Worm (Caenorhabditis elegans): ENCODE results near the gene tag-340.

tag-340 gene

ce11 chrIII:4878281-4878680 is 22.0 kb upstream of the tag-340 start, which contains the start of the genes tost-1 and arx-6:
Gene tost-1, minus strand, starts transcription at chrIII:4878311.
Gene arx-6, plus strand, starts transcription at chrIII:4878658.
- no peak for TF ChIP-seq dao-5 (tag; optimal IDR thresholded peaks at IDR 0.05)
- no peak for TF ChIP-seq W03F9.2 (tag; optimal IDR thresholded peaks at IDR 0.05)
- TF ChIP-seq him-1 (tag; optimal IDR thresholded peaks at IDR 0.05) = no peak

ce11 chrIII:4879445-4879844 is 20.9 kb upstream of the tag-340 start, which contains the start of gene C35D10.1:
Gene C35D10.1, plus strand, starts transcription at chrIII:4879745.
- no peak for TF ChIP-seq him-1 (tag; optimal IDR thresholded peaks at IDR 0.05)
- no peak for TF ChIP-seq W03F9.2 (tag; optimal IDR thresholded peaks at IDR 0.05)
- no peak for TF ChIP-seq dao-5 (tag; optimal IDR thresholded peaks at IDR 0.05)

ce11 chrIII:4881955-4882354 is 18.4 kb upstream of the tag-340 start:
- no peak for TF ChIP-seq dao-5 (tag; optimal IDR thresholded peaks at IDR 0.05)
- TF ChIP-seq W03F9.2 (tag; optimal IDR thresholded peaks at IDR 0.05) = no peak
- no peak for TF ChIP-seq him-1 (tag; optimal IDR thresholded peaks at IDR 0.05)

- TF ChIP-seq dao-5 (tag; optimal IDR thresholded peaks at IDR 0.05) = no peak
These were observed 16.9 kb upstream of the tag-340 start, which contains the start of gene clec-5 for ce11 chrIII:4883429-4883828. Gene clec-5, minus strand, starts transcription at chrIII:4883606.

- no peak for TF ChIP-seq him-1 (tag; optimal IDR thresholded peaks at IDR 0.05)
- no peak for TF ChIP-seq W03F9.2 (tag; optimal IDR thresholded peaks at IDR 0.05)
- no peak for TF ChIP-seq dao-5 (tag; optimal IDR thresholded peaks at IDR 0.05)
These were observed 13.0 kb upstream of the tag-340 start, which contains the start of gene clec-6 for ce11 chrIII:4887291-4887690. Gene clec-6, minus strand, starts transcription at chrIII:4887444.

ce11 chrIII:4890997-4891396 is 9.3 kb upstream of the tag-340 start, which contains the start of gene F26F4.5:
Gene F26F4.5, minus strand, starts transcription at chrIII:4891252.
- TF ChIP-seq W03F9.2 (tag; optimal IDR thresholded peaks at IDR 0.05) (no peak), dao-5 (tag; optimal IDR thresholded peaks at IDR 0.05) (no peak)

ce11 chrIII:4893540-4893939 is 6.8 kb upstream of the tag-340 start, which contains the start of gene F26F4.6:
Gene F26F4.6, minus strand, starts transcription at chrIII:4893640.
- TF ChIP-seq dao-5 (tag; optimal IDR thresholded peaks at IDR 0.05) (no peak), him-1 (tag; optimal IDR thresholded peaks at IDR 0.05) (no peak), W03F9.2 (tag; optimal IDR thresholded peaks at IDR 0.05) (no peak)

- TF ChIP-seq dao-5 (tag; optimal IDR thresholded peaks at IDR 0.05) (no peak), W03F9.2 (tag; optimal IDR thresholded peaks at IDR 0.05) (no peak), him-1 (tag; optimal IDR thresholded peaks at IDR 0.05) (no peak)
These were observed 5.0 kb upstream of the tag-340 start for ce11 chrIII:4895313-4895712.

ce11 chrIII:4899035-4899578 is 1.2 kb upstream of the tag-340 start, which contains the start of gene nhl-2:
Gene nhl-2, minus strand, starts transcription at chrIII:4899085.
- TF ChIP-seq him-1 (tag; optimal IDR thresholded peaks at IDR 0.05) (no peak), dao-5 (tag; optimal IDR thresholded peaks at IDR 0.05) (no peak), W03F9.2 (tag; optimal IDR thresholded peaks at IDR 0.05) (no peak)

- TF ChIP-seq W03F9.2 (tag; optimal IDR thresholded peaks at IDR 0.05) (peak; percentile 95), him-1 (tag; optimal IDR thresholded peaks at IDR 0.05) (peak; percentile 98), dao-5 (tag; optimal IDR thresholded peaks at IDR 0.05) (no peak)
These were observed 580 bp upstream of the tag-340 start for ce11 chrIII:4899728-4900127.

ce11 chrIII:4903784-4904183 is 3.5 kb downstream of the tag-340 start, which contains the start of gene kbp-2:
Gene kbp-2, minus strand, starts transcription at chrIII:4903884.
- TF ChIP-seq him-1 (tag; optimal IDR thresholded peaks at IDR 0.05) (no peak), dao-5 (tag; optimal IDR thresholded peaks at IDR 0.05) (no peak), W03F9.2 (tag; optimal IDR thresholded peaks at IDR 0.05) (no peak)

- TF ChIP-seq dao-5 (tag; optimal IDR thresholded peaks at IDR 0.05) (no peak), W03F9.2 (tag; optimal IDR thresholded peaks at IDR 0.05) (no peak), him-1 (tag; optimal IDR thresholded peaks at IDR 0.05) (no peak)
These were observed 5.1 kb downstream of the tag-340 start, which contains the start of gene F26F4.8 for ce11 chrIII:4905405-4905804. Gene F26F4.8, minus strand, starts transcription at chrIII:4905473.

- no peak for TF ChIP-seq him-1 (tag; optimal IDR thresholded peaks at IDR 0.05)
- no peak for TF ChIP-seq dao-5 (tag; optimal IDR thresholded peaks at IDR 0.05)
- no peak for TF ChIP-seq W03F9.2 (tag; optimal IDR thresholded peaks at IDR 0.05)
These were observed 6.1 kb downstream of the tag-340 start for ce11 chrIII:4906365-4906764.

- TF ChIP-seq him-1 (tag; optimal IDR thresholded peaks at IDR 0.05) (no peak), W03F9.2 (tag; optimal IDR thresholded peaks at IDR 0.05) (no peak), dao-5 (tag; optimal IDR thresholded peaks at IDR 0.05) (no peak)
These were observed 6.6 kb downstream of the tag-340 start, which contains the start of gene rom-1 for ce11 chrIII:4906896-4907295. Gene rom-1, plus strand, starts transcription at chrIII:4907196.

ce11 chrIII:4909938-4910337 is 9.6 kb downstream of the tag-340 start, which contains the start of gene F26F4.12:
Gene F26F4.12, minus strand, starts transcription at chrIII:4910038.
- TF ChIP-seq him-1 (tag; optimal IDR thresholded peaks at IDR 0.05) (no peak), W03F9.2 (tag; optimal IDR thresholded peaks at IDR 0.05) (no peak), dao-5 (tag; optimal IDR thresholded peaks at IDR 0.05) (no peak)

Measured in whole organism, L4/young adult.